Fruit fly (Drosophila melanogaster) whole organism, embryonic: ENCODE measurements around the gene moody.

Experiments used
- Abd-B ChIP-seq: fragments of 200-800 bp; sonication (Bioruptor generic); optimal IDR thresholded peaks from 2 replicates; lab custom pipeline; 2018; ENCODE audit warnings: missing biosample characterization, mild to moderate bottlenecking, missing genetic modification characterization, moderate library complexity
- BEAF-32 ChIP-seq: fragments of 200-800 bp; sonication (Bioruptor generic); optimal IDR thresholded peaks from 3 replicates; lab custom pipeline; 2017; ENCODE audit warnings: missing biosample characterization, missing genetic modification characterization, mild to moderate bottlenecking, moderate library complexity, missing genetic modification reagents
- CG10654 ChIP-seq: fragments of 200-800 bp; sonication (Bioruptor generic); optimal IDR thresholded peaks from 2 replicates; lab custom pipeline; 2016; ENCODE audit warnings: missing biosample characterization, missing genetic modification characterization
- CG11504 ChIP-seq: fragments of 200-800 bp; sonication (Bioruptor generic); optimal IDR thresholded peaks from 3 replicates; lab custom pipeline; 2019; ENCODE audit warnings: missing biosample characterization, mild to moderate bottlenecking, missing genetic modification characterization, moderate library complexity
- CG12236 ChIP-seq: fragments of 200-800 bp; sonication (Bioruptor generic); optimal IDR thresholded peaks from 2 replicates; lab custom pipeline; 2016; ENCODE audit warnings: missing biosample characterization, missing genetic modification characterization
- CG12659 ChIP-seq: fragments of 200-800 bp; sonication (Bioruptor generic); optimal IDR thresholded peaks from 3 replicates; lab custom pipeline; 2017; ENCODE audit warnings: mild to moderate bottlenecking, missing biosample characterization, missing genetic modification reagents, missing genetic modification characterization
- CG14441 ChIP-seq: fragments of 200-800 bp; sonication (Bioruptor generic); IDR thresholded peaks from 2 replicates; pipeline ENCODE4 v1.3.6; 2022; ENCODE audit warnings: missing biosample characterization, missing genetic modification characterization
- CG14965 ChIP-seq: fragments of 200-800 bp; sonication (Bioruptor generic); optimal IDR thresholded peaks from 2 replicates; lab custom pipeline; 2016; ENCODE audit warnings: missing biosample characterization, missing genetic modification characterization, borderline replicate concordance
- CG15269 ChIP-seq: fragments of 200-800 bp; sonication (Bioruptor generic); optimal IDR thresholded peaks from 2 replicates; lab custom pipeline; 2018; ENCODE audit warnings: missing biosample characterization, mild to moderate bottlenecking, missing genetic modification characterization, moderate library complexity
- CG1529 ChIP-seq: fragments of 200-800 bp; sonication (Bioruptor generic); optimal IDR thresholded peaks from 3 replicates; lab custom pipeline; 2018; ENCODE audit warnings: missing biosample characterization, missing genetic modification characterization
- CG15479 ChIP-seq: fragments of 200-800 bp; sonication (Bioruptor generic); optimal IDR thresholded peaks from 3 replicates; lab custom pipeline; 2019; ENCODE audit warnings: missing biosample characterization, mild to moderate bottlenecking, missing genetic modification characterization, moderate library complexity
- CG15696 ChIP-seq: fragments of 200-800 bp; sonication (Bioruptor generic); optimal IDR thresholded peaks from 2 replicates; lab custom pipeline; 2019; ENCODE audit warnings: missing biosample characterization, mild to moderate bottlenecking, missing genetic modification characterization, moderate library complexity
- CG17361 ChIP-seq: fragments of 200-800 bp; sonication (Bioruptor generic); IDR thresholded peaks from 3 replicates; pipeline ENCODE4 v1.3.6; 2022; ENCODE audit warnings: missing biosample characterization, missing genetic modification characterization
- CG17568 ChIP-seq: fragments of 200-800 bp; sonication (Bioruptor generic); optimal IDR thresholded peaks from 2 replicates; lab custom pipeline; 2018; ENCODE audit warnings: missing biosample characterization, mild to moderate bottlenecking, missing genetic modification characterization, moderate library complexity
- CG17612 ChIP-seq: fragments of 200-800 bp; sonication (Bioruptor generic); IDR thresholded peaks from 2 replicates; pipeline ENCODE4 v1.3.6; 2022; ENCODE audit warnings: missing biosample characterization, missing genetic modification characterization
- CG2889 ChIP-seq: fragments of 200-800 bp; sonication (Bioruptor generic); IDR thresholded peaks from 3 replicates; pipeline ENCODE4 v1.3.6; 2022; ENCODE audit warnings: missing biosample characterization, missing genetic modification characterization
- CG31388 ChIP-seq: fragments of 200-800 bp; sonication (Bioruptor generic); optimal IDR thresholded peaks from 2 replicates; lab custom pipeline; 2016; ENCODE audit warnings: missing biosample characterization, missing genetic modification characterization
- CG3726 ChIP-seq: fragments of 200-800 bp; sonication (Bioruptor generic); IDR thresholded peaks from 3 replicates; pipeline ENCODE4, ENCODE4 v1.3.6; 2022; ENCODE audit warnings: missing biosample characterization, missing genetic modification characterization
- CG3838 ChIP-seq: fragments of 200-800 bp; sonication (Bioruptor generic); optimal IDR thresholded peaks from 3 replicates; lab custom pipeline; 2016; ENCODE audit warnings: missing biosample characterization, missing genetic modification characterization
- CG6272 ChIP-seq: fragments of 200-800 bp; sonication (Bioruptor generic); IDR thresholded peaks from 2 replicates; pipeline ENCODE4 v1.3.6; 2022; ENCODE audit warnings: missing biosample characterization, missing genetic modification characterization
- CG6813 ChIP-seq: fragments of 200-800 bp; sonication (Bioruptor generic); optimal IDR thresholded peaks from 2 replicates; lab custom pipeline; 2017; ENCODE audit warnings: missing biosample characterization, missing genetic modification characterization, mild to moderate bottlenecking, moderate library complexity, missing genetic modification reagents
- CG7271 ChIP-seq: fragments of 200-800 bp; sonication (Bioruptor generic); optimal IDR thresholded peaks from 2 replicates; lab custom pipeline; 2018; ENCODE audit warnings: missing biosample characterization, mild to moderate bottlenecking, missing genetic modification characterization, moderate library complexity
- CG7745 ChIP-seq: fragments of 200-800 bp; sonication (Bioruptor generic); optimal IDR thresholded peaks from 2 replicates; lab custom pipeline; 2018; ENCODE audit warnings: missing biosample characterization, mild to moderate bottlenecking, missing genetic modification characterization, moderate library complexity
- CG8281 ChIP-seq: fragments of 200-800 bp; sonication (Bioruptor generic); optimal IDR thresholded peaks from 2 replicates; lab custom pipeline; 2018; ENCODE audit warnings: missing biosample characterization, mild to moderate bottlenecking, missing genetic modification characterization, moderate library complexity
- CG9609 ChIP-seq: fragments of 200-800 bp; sonication (Bioruptor generic); optimal IDR thresholded peaks from 3 replicates; lab custom pipeline; 2016; ENCODE audit warnings: missing biosample characterization, missing genetic modification characterization
- CHES-1-like ChIP-seq: fragments of 200-800 bp; sonication (Bioruptor generic); optimal IDR thresholded peaks from 2 replicates; lab custom pipeline; 2016; ENCODE audit warnings: missing biosample characterization, missing genetic modification characterization
- Chrac-16 ChIP-seq: fragments of 200-800 bp; sonication (Bioruptor generic); optimal IDR thresholded peaks from 3 replicates; lab custom pipeline; 2016; ENCODE audit warnings: missing biosample characterization, missing genetic modification characterization
- Dbx ChIP-seq: fragments of 200-800 bp; sonication (Bioruptor generic); IDR thresholded peaks from 3 replicates; pipeline ENCODE4 v1.3.6; 2022; ENCODE audit warnings: missing biosample characterization, missing genetic modification characterization
- Eip74EF ChIP-seq, 2 experiments: fragments of 200-800 bp in 1 of 2; fragments of >200 bp in 1 of 2; sonication (Bioruptor generic) in 1 of 2; optimal IDR thresholded peaks; 2 replicates each; lab custom pipeline; 2017 to 2019; ENCODE audit warnings: missing biosample characterization in 2 of 2, missing genetic modification characterization in 2 of 2, mild to moderate bottlenecking in 1 of 2, moderate library complexity in 1 of 2
- Ets65A ChIP-seq: fragments of 200-800 bp; sonication (Bioruptor generic); peaks from one replicate; lab custom pipeline; 2016; ENCODE audit warnings: missing biosample characterization, missing genetic modification characterization
- Lpt ChIP-seq: fragments of >200 bp; optimal IDR thresholded peaks from 2 replicates; lab custom pipeline; 2018; ENCODE audit warnings: missing biosample characterization, missing genetic modification characterization
- Sox100B ChIP-seq: fragments of 200-800 bp; sonication (Bioruptor generic); optimal IDR thresholded peaks from 3 replicates; lab custom pipeline; 2018; ENCODE audit warnings: missing biosample characterization, mild to moderate bottlenecking, missing genetic modification characterization
- Ssrp ChIP-seq: fragments of 200-800 bp; sonication (Bioruptor generic); optimal IDR thresholded peaks from 2 replicates; lab custom pipeline; 2018; ENCODE audit warnings: missing biosample characterization, mild to moderate bottlenecking, missing genetic modification characterization, moderate library complexity
- TFAM ChIP-seq: fragments of 200-800 bp; sonication (Bioruptor generic); optimal IDR thresholded peaks from 2 replicates; lab custom pipeline; 2017; ENCODE audit warnings: missing biosample characterization, missing genetic modification characterization, inconsistent platforms
- da ChIP-seq: fragments of 200-800 bp; sonication (Bioruptor generic); optimal IDR thresholded peaks from 2 replicates; lab custom pipeline; 2016; ENCODE audit warnings: missing biosample characterization, missing genetic modification characterization
- dpn ChIP-seq, 2 experiments: fragments of 200-800 bp; sonication (Bioruptor generic); optimal IDR thresholded peaks; 3 replicates each; lab custom pipeline; 2016; ENCODE audit warnings: missing biosample characterization in 2 of 2, missing genetic modification characterization in 2 of 2
- fru ChIP-seq: fragments of >200 bp; optimal IDR thresholded peaks from 2 replicates; lab custom pipeline; 2017
- ham ChIP-seq: fragments of 200-800 bp; sonication (Bioruptor generic); IDR thresholded peaks from 2 replicates; pipeline ENCODE4 v1.3.6; 2022; ENCODE audit warnings: missing biosample characterization, missing genetic modification characterization
- hb ChIP-seq: fragments of 200-800 bp; sonication (Bioruptor generic); IDR thresholded peaks from 3 replicates; pipeline ENCODE4 v1.3.6; 2022; ENCODE audit warnings: missing biosample characterization, missing genetic modification characterization; ENCODE audit not compliant: partially characterized antibody
- hbn ChIP-seq: fragments of 200-800 bp; sonication (Bioruptor generic); IDR thresholded peaks from 2 replicates; pipeline ENCODE4 v1.3.6; 2022; ENCODE audit warnings: missing biosample characterization, missing genetic modification characterization; ENCODE audit not compliant: partially characterized antibody
- jigr1 ChIP-seq: fragments of 200-800 bp; sonication (Bioruptor generic); IDR thresholded peaks from 3 replicates; pipeline ENCODE4 v1.3.6; 2022; ENCODE audit warnings: missing biosample characterization, missing genetic modification characterization
- pfk ChIP-seq: fragments of 200-800 bp; sonication (Bioruptor generic); optimal IDR thresholded peaks from 2 replicates; lab custom pipeline; 2018; ENCODE audit warnings: missing biosample characterization, mild to moderate bottlenecking, missing genetic modification characterization, moderate library complexity
- scrt ChIP-seq: fragments of 200-800 bp; sonication (Bioruptor generic); optimal IDR thresholded peaks from 2 replicates; lab custom pipeline; 2018; ENCODE audit warnings: missing biosample characterization, mild to moderate bottlenecking, missing genetic modification characterization, moderate library complexity
- sug ChIP-seq: fragments of 200-800 bp; optimal IDR thresholded peaks from 2 replicates; lab custom pipeline; 2019; ENCODE audit warnings: missing biosample characterization, mild to moderate bottlenecking, missing genetic modification characterization, moderate library complexity
- tap ChIP-seq: fragments of 200-800 bp; optimal IDR thresholded peaks from 3 replicates; lab custom pipeline; 2019; ENCODE audit warnings: missing biosample characterization, mild to moderate bottlenecking, missing genetic modification characterization, moderate library complexity
- tio ChIP-seq: fragments of 200-800 bp; sonication (Bioruptor generic); optimal IDR thresholded peaks from 2 replicates; lab custom pipeline; 2017; ENCODE audit warnings: missing biosample characterization, missing genetic modification characterization, inconsistent platforms
- trem ChIP-seq: fragments of 200-800 bp; optimal IDR thresholded peaks from 3 replicates; lab custom pipeline; 2019; ENCODE audit warnings: missing biosample characterization, mild to moderate bottlenecking, missing genetic modification characterization, moderate library complexity
- unpg ChIP-seq: fragments of 200-800 bp; sonication (Bioruptor generic); optimal IDR thresholded peaks from 3 replicates; lab custom pipeline; 2018; ENCODE audit warnings: missing biosample characterization, mild to moderate bottlenecking, missing genetic modification characterization, moderate library complexity
- usp ChIP-seq: fragments of >200 bp; optimal IDR thresholded peaks from 2 replicates; lab custom pipeline; 2017; ENCODE audit warnings: missing biosample characterization, missing genetic modification characterization
- zen2 ChIP-seq: fragments of 200-800 bp; sonication (Bioruptor generic); IDR thresholded peaks from 3 replicates; pipeline ENCODE4 v1.3.6; 2022; ENCODE audit warnings: missing biosample characterization, missing genetic modification characterization; ENCODE audit not compliant: partially characterized antibody

moody gene

DNA sequence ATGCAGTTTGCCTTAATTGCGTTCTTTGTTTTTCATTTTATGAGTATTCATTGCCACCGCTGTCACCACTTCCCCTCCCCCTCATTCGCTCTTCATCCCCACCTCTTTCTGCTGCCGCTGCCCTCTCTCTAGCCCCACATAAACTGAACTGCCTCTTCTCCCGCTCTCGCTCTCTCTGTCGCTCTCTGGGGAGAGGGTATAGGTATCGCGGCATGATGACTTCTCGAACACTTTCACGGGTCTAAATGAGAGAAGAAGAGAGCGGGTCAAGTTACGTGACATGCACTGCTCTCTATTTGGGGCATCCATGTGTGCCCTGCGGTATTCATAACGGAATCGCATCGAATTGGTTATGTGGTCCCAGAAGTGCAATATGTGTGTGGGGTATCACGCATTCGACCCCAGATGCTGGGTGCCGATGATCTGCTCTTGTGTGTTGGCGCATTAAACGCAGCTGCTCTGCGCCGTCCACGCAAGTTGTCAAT, 33.8 kb upstream of the moody start (continued):
- TF ChIP-seq jigr1 (GFP tag; lab: Robert Waterston, UW) = peak; percentile 76; the same call in 2 of the 3 replicates
- TF ChIP-seq CG12236 (GFP tag; lab: Kevin White, UChicago) = peak; percentile 58
- TF ChIP-seq CG15696 = peak; percentile 23
- TF ChIP-seq CG11504 (tag; lab: Kevin White, UChicago) = peak; percentile 79
- TF ChIP-seq CG1529 (GFP tag; lab: Kevin White, UChicago) = peak; percentile 85
- no peak for TF ChIP-seq pfk
- peak; percentile 41 for TF ChIP-seq CG31388 (GFP tag; lab: Kevin White, UChicago)
- peak; percentile 85 to 91 for TF ChIP-seq dpn (GFP tag; optimal IDR thresholded peaks at IDR 0.05; lab: Kevin White, UChicago)
- peak; percentile 84 for TF ChIP-seq CG15269
- no peak for TF ChIP-seq BEAF-32 (GFP tag; lab: Kevin White, UChicago)
- TF ChIP-seq CG15479 (GFP tag; lab: Kevin White, UChicago) = no peak
- TF ChIP-seq zen2 (GFP tag; lab: Robert Waterston, UW) = peak; percentile 54; the same call in 1 of the 3 replicates
- peak; percentile 66 for TF ChIP-seq CG6813 (GFP tag; lab: Kevin White, UChicago)
- peak; percentile 81 for TF ChIP-seq CHES-1-like
- peak; percentile 9 for TF ChIP-seq CG7271 (tag; lab: Kevin White, UChicago)
- TF ChIP-seq usp (GFP tag; lab: Kevin White, UChicago) = no peak
- TF ChIP-seq CG3726 = peak; percentile 75; the same call in 2 of the 3 replicates
- TF ChIP-seq fru (lab: Kevin White, UChicago) = no peak
- TF ChIP-seq CG7745 (tag; lab: Kevin White, UChicago) = no peak
- TF ChIP-seq Dbx (GFP tag; lab: Robert Waterston, UW) = peak; percentile 69; the same call in 1 of the 3 replicates
- TF ChIP-seq Eip74EF (GFP tag; optimal IDR thresholded peaks at IDR 0.05; lab: Kevin White, UChicago) = peak in 1 of 2 experiments; percentile 81
- peak; percentile 86 for TF ChIP-seq CG9609 (GFP tag; lab: Kevin White, UChicago)
- TF ChIP-seq CG8281 = peak; percentile 66
- no peak for TF ChIP-seq hb (GFP tag; lab: Robert Waterston, UW)
- peak; percentile 97 for TF ChIP-seq Ets65A (GFP tag; lab: Kevin White, UChicago)
- peak; percentile 33; the same call in 1 of the 2 replicates for TF ChIP-seq CG17612 (GFP tag; lab: Robert Waterston, UW)
- peak; percentile 49 for TF ChIP-seq trem (tag; lab: Kevin White, UChicago)
- TF ChIP-seq CG12659 (GFP tag; lab: Kevin White, UChicago) = peak; percentile 82
- peak; percentile 81 for TF ChIP-seq Chrac-16 (GFP tag; lab: Kevin White, UChicago)
- TF ChIP-seq ham (GFP tag; lab: Robert Waterston, UW) = peak; percentile 46; the same call in 1 of the 2 replicates
- TF ChIP-seq CG2889 (GFP tag; lab: Robert Waterston, UW) = peak; percentile 56; the same call in 1 of the 3 replicates
- peak; percentile 83 for TF ChIP-seq unpg (GFP tag; lab: Kevin White, UChicago)

DNA sequence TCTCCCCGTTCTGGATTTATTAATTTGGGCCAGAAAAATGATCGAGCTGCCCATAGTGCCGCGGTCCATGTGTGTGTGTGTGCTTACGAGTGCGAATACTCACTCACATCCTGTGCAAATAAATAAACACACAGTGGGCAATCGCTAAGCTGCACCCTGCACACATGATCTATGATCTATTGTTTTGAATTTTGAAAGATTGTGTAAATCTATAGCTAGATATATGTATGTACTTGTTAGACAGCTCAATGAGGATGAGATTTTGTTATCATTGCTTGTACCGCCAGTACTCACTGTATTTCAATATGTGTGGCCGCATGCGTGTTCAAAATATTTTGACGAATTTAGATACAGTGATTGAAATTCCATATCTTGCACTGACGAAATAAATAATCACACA, 33.2 kb upstream of the moody start:
- TF ChIP-seq CG17361 (GFP tag; lab: Robert Waterston, UW) (no peak), CG14441 (GFP tag; lab: Robert Waterston, UW) (peak; percentile 50; the same call in 1 of the 2 replicates), Ssrp (tag; lab: Kevin White, UChicago) (no peak), CG3838 (GFP tag; lab: Kevin White, UChicago) (no peak), sug (tag; lab: Kevin White, UChicago) (peak; percentile 24), scrt (GFP tag; lab: Kevin White, UChicago) (peak; percentile 49), tio (GFP tag; lab: Kevin White, UChicago) (no peak), Abd-B (GFP tag; lab: Kevin White, UChicago) (peak; percentile 7), Sox100B (GFP tag; lab: Kevin White, UChicago) (no peak), CG15269 (peak; percentile 71), hbn (GFP tag; lab: Robert Waterston, UW) (no peak), tap (tag; lab: Kevin White, UChicago) (peak; percentile 22), CG10654 (GFP tag; lab: Kevin White, UChicago) (no peak), TFAM (GFP tag; lab: Kevin White, UChicago) (no peak), da (GFP tag; lab: Kevin White, UChicago) (no peak), Lpt (GFP tag; lab: Kevin White, UChicago) (no peak), CG17568 (no peak), CG6272 (GFP tag; lab: Robert Waterston, UW) (no peak), CG14965 (GFP tag; lab: Kevin White, UChicago) (no peak)
